Fruit fly (Drosophila melanogaster) whole organism, embryonic: ENCODE results near the gene CG13449.
A peak's percentile ranks its signal among the peaks of the same experiment; 100 is the strongest.

Experiments
- Adf1 ChIP-seq: fragments of 200-800 bp; sonication (Bioruptor generic); IDR thresholded peaks from 2 replicates; pipeline ENCODE4 v1.3.6; 2022; ENCODE audit warnings: missing biosample characterization, missing genetic modification characterization
- Awh ChIP-seq: fragments of 200-800 bp; sonication (Bioruptor generic); IDR thresholded peaks from 2 replicates; pipeline ENCODE4, ENCODE4 v1.3.6; 2022; ENCODE audit warnings: missing biosample characterization, missing genetic modification characterization
- Bteb2 ChIP-seq: fragments of 200-800 bp; sonication (Bioruptor generic); optimal IDR thresholded peaks from 2 replicates; lab custom pipeline; 2016; ENCODE audit warnings: missing biosample characterization, missing genetic modification characterization
- CG10431 ChIP-seq: fragments of 200-800 bp; sonication (Bioruptor generic); optimal IDR thresholded peaks from 3 replicates; lab custom pipeline; 2018; ENCODE audit warnings: missing biosample characterization, mild to moderate bottlenecking, missing genetic modification characterization
- CG15073 ChIP-seq: fragments of 200-800 bp; sonication (Bioruptor generic); optimal IDR thresholded peaks from 2 replicates; lab custom pipeline; 2016; ENCODE audit warnings: missing biosample characterization, missing genetic modification characterization
- CG15479 ChIP-seq: fragments of 200-800 bp; sonication (Bioruptor generic); optimal IDR thresholded peaks from 3 replicates; lab custom pipeline; 2019; ENCODE audit warnings: missing biosample characterization, mild to moderate bottlenecking, missing genetic modification characterization, moderate library complexity
- CG16813 ChIP-seq: fragments of 200-800 bp; sonication (Bioruptor generic); IDR thresholded peaks from 3 replicates; pipeline ENCODE4 v1.3.6; 2022; ENCODE audit warnings: missing biosample characterization, missing genetic modification characterization; ENCODE audit not compliant: partially characterized antibody
- CG17361 ChIP-seq: fragments of 200-800 bp; sonication (Bioruptor generic); IDR thresholded peaks from 3 replicates; pipeline ENCODE4 v1.3.6; 2022; ENCODE audit warnings: missing biosample characterization, missing genetic modification characterization
- CG17568 ChIP-seq: fragments of 200-800 bp; sonication (Bioruptor generic); optimal IDR thresholded peaks from 2 replicates; lab custom pipeline; 2018; ENCODE audit warnings: missing biosample characterization, mild to moderate bottlenecking, missing genetic modification characterization, moderate library complexity
- CG1832 ChIP-seq: fragments of 200-800 bp; sonication (Bioruptor generic); optimal IDR thresholded peaks from 2 replicates; lab custom pipeline; 2017; ENCODE audit warnings: missing biosample characterization, mild to moderate bottlenecking, missing genetic modification characterization, inconsistent platforms
- CG18599 ChIP-seq: fragments of 200-800 bp; sonication (Bioruptor generic); optimal IDR thresholded peaks from 3 replicates; lab custom pipeline; 2017; ENCODE audit warnings: missing biosample characterization, missing genetic modification characterization, mild to moderate bottlenecking, moderate library complexity, missing genetic modification reagents
- CG31365 ChIP-seq: fragments of 200-800 bp; sonication (Bioruptor generic); optimal IDR thresholded peaks from 2 replicates; lab custom pipeline; 2018; ENCODE audit warnings: missing biosample characterization, mild to moderate bottlenecking, missing genetic modification characterization
- CG33557 ChIP-seq: fragments of 200-800 bp; sonication (Bioruptor generic); optimal IDR thresholded peaks from 2 replicates; lab custom pipeline; 2019; ENCODE audit warnings: missing biosample characterization, mild to moderate bottlenecking, missing genetic modification characterization, moderate library complexity
- CG5180 ChIP-seq: fragments of 200-800 bp; sonication (Bioruptor generic); optimal IDR thresholded peaks from 3 replicates; lab custom pipeline; 2017; ENCODE audit warnings: missing biosample characterization, missing genetic modification characterization, mild to moderate bottlenecking, moderate library complexity, missing genetic modification reagents
- CG6689 ChIP-seq: fragments of 200-800 bp; sonication (Bioruptor generic); IDR thresholded peaks from 2 replicates; pipeline ENCODE4 v1.3.6; 2022; ENCODE audit warnings: missing biosample characterization, missing genetic modification characterization
- CG6765 ChIP-seq: fragments of 200-800 bp; sonication (Bioruptor generic); optimal IDR thresholded peaks from 3 replicates; lab custom pipeline; 2017; ENCODE audit warnings: missing biosample characterization, mild to moderate bottlenecking, missing genetic modification characterization
- E2f1 ChIP-seq: fragments of 200-800 bp; sonication (Bioruptor generic); IDR thresholded peaks from 2 replicates; pipeline ENCODE4 v1.3.6; 2022; ENCODE audit warnings: missing biosample characterization, missing genetic modification characterization
- Elba2 ChIP-seq: fragments of 200-800 bp; sonication (Bioruptor generic); optimal IDR thresholded peaks from 3 replicates; lab custom pipeline; 2016; ENCODE audit warnings: missing biosample characterization, missing genetic modification characterization
- Gug ChIP-seq: fragments of 200-800 bp; sonication (Bioruptor generic); IDR thresholded peaks from 4 replicates; pipeline ENCODE4 v1.3.6; 2022; ENCODE audit warnings: missing biosample characterization, missing genetic modification characterization
- HLHmδ ChIP-seq: fragments of 200-800 bp; sonication (Bioruptor generic); optimal IDR thresholded peaks from 2 replicates; lab custom pipeline; 2018; ENCODE audit warnings: missing biosample characterization, mild to moderate bottlenecking, missing genetic modification characterization, moderate library complexity
- Hey ChIP-seq: fragments of 200-800 bp; sonication (Bioruptor generic); optimal IDR thresholded peaks from 3 replicates; lab custom pipeline; 2018; ENCODE audit warnings: missing biosample characterization, mild to moderate bottlenecking, missing genetic modification characterization
- Hsf ChIP-seq: fragments of 200-800 bp; sonication (Bioruptor generic); optimal IDR thresholded peaks from 3 replicates; lab custom pipeline; 2016; ENCODE audit warnings: missing biosample characterization, missing genetic modification characterization
- MESR4 ChIP-seq: fragments of 200-800 bp; sonication (Bioruptor generic); optimal IDR thresholded peaks from 2 replicates; lab custom pipeline; 2018; ENCODE audit warnings: missing biosample characterization, mild to moderate bottlenecking, missing genetic modification characterization, moderate library complexity
- Myb ChIP-seq: fragments of 200-800 bp; sonication (Bioruptor generic); optimal IDR thresholded peaks from 2 replicates; lab custom pipeline; 2016; ENCODE audit warnings: missing biosample characterization, missing genetic modification characterization
- Nf-YC ChIP-seq: fragments of 200-800 bp; optimal IDR thresholded peaks from 3 replicates; lab custom pipeline; 2019; ENCODE audit warnings: missing biosample characterization, mild to moderate bottlenecking, missing genetic modification characterization, moderate library complexity
- Rx ChIP-seq: fragments of 200-800 bp; sonication (Bioruptor generic); IDR thresholded peaks from 2 replicates; pipeline ENCODE4 v1.3.6; 2022; ENCODE audit warnings: missing biosample characterization, missing genetic modification characterization
- Taf1 ChIP-seq: fragments of 200-800 bp; sonication (Bioruptor generic); IDR thresholded peaks from 2 replicates; pipeline ENCODE4 v1.3.6; 2022; ENCODE audit warnings: missing biosample characterization, missing genetic modification characterization
- YL-1 ChIP-seq: fragments of 200-800 bp; sonication (Bioruptor generic); optimal IDR thresholded peaks from 3 replicates; lab custom pipeline; 2017; ENCODE audit warnings: missing biosample characterization, mild to moderate bottlenecking, missing genetic modification characterization
- aop ChIP-seq: fragments of 200-800 bp; sonication (Bioruptor generic); IDR thresholded peaks from 2 replicates; pipeline ENCODE4 v1.3.6; 2022; ENCODE audit warnings: missing biosample characterization, missing genetic modification characterization
- ash1 ChIP-seq: fragments of 200-800 bp; sonication (Bioruptor generic); optimal IDR thresholded peaks from 2 replicates; lab custom pipeline; 2018; ENCODE audit warnings: missing biosample characterization, mild to moderate bottlenecking, missing genetic modification characterization
- br ChIP-seq: fragments of >200 bp; optimal IDR thresholded peaks from 2 replicates; lab custom pipeline; 2017
- bsh ChIP-seq, 2 experiments: fragments of 200-800 bp; sonication (Bioruptor generic); optimal IDR thresholded peaks; 2 replicates each; lab custom pipeline; 2017 to 2018; ENCODE audit warnings: mild to moderate bottlenecking in 2 of 2, missing biosample characterization in 2 of 2, missing genetic modification characterization in 2 of 2, moderate library complexity in 1 of 2
- cad ChIP-seq: fragments of >200 bp; optimal IDR thresholded peaks from 2 replicates; lab custom pipeline; 2017; ENCODE audit warnings: missing biosample characterization, missing genetic modification characterization
- danr ChIP-seq: fragments of 200-800 bp; sonication (Bioruptor generic); IDR thresholded peaks from 2 replicates; pipeline ENCODE4 v1.3.6; 2022; ENCODE audit warnings: missing biosample characterization, missing genetic modification characterization
- disco-r ChIP-seq: fragments of 200-800 bp; sonication (Bioruptor generic); optimal IDR thresholded peaks from 2 replicates; lab custom pipeline; 2016; ENCODE audit warnings: missing biosample characterization, missing genetic modification characterization
- dysf ChIP-seq: fragments of 200-800 bp; sonication (Bioruptor generic); IDR thresholded peaks from 3 replicates; pipeline ENCODE4 v1.3.6; 2022; ENCODE audit warnings: missing biosample characterization, missing genetic modification characterization
- gfzf ChIP-seq: fragments of 200-800 bp; sonication (Bioruptor generic); optimal IDR thresholded peaks from 2 replicates; lab custom pipeline; 2016; ENCODE audit warnings: missing biosample characterization, mild to moderate bottlenecking, missing genetic modification characterization, moderate library complexity
- gro ChIP-seq: fragments of 200-800 bp; sonication (Bioruptor generic); optimal IDR thresholded peaks from 2 replicates; lab custom pipeline; 2016; ENCODE audit warnings: missing biosample characterization, missing genetic modification characterization
- ham ChIP-seq: fragments of 200-800 bp; sonication (Bioruptor generic); IDR thresholded peaks from 2 replicates; pipeline ENCODE4 v1.3.6; 2022; ENCODE audit warnings: missing biosample characterization, missing genetic modification characterization
- hbn ChIP-seq: fragments of 200-800 bp; sonication (Bioruptor generic); IDR thresholded peaks from 2 replicates; pipeline ENCODE4 v1.3.6; 2022; ENCODE audit warnings: missing biosample characterization, missing genetic modification characterization; ENCODE audit not compliant: partially characterized antibody
- hth ChIP-seq: fragments of >200 bp; optimal IDR thresholded peaks from 2 replicates; lab custom pipeline; 2017; ENCODE audit warnings: inconsistent platforms
- ind ChIP-seq: fragments of 200-800 bp; sonication (Bioruptor generic); optimal IDR thresholded peaks from 3 replicates; lab custom pipeline; 2016; ENCODE audit warnings: missing biosample characterization, missing genetic modification characterization
- jigr1 ChIP-seq: fragments of 200-800 bp; sonication (Bioruptor generic); IDR thresholded peaks from 3 replicates; pipeline ENCODE4 v1.3.6; 2022; ENCODE audit warnings: missing biosample characterization, missing genetic modification characterization
- jumu ChIP-seq: fragments of 200-800 bp; sonication (Bioruptor generic); optimal IDR thresholded peaks from 3 replicates; lab custom pipeline; 2016; ENCODE audit warnings: missing biosample characterization, missing genetic modification characterization
- kni ChIP-seq: fragments of 200-800 bp; sonication (Bioruptor generic); optimal IDR thresholded peaks from 3 replicates; lab custom pipeline; 2017; ENCODE audit warnings: mild to moderate bottlenecking, missing biosample characterization, missing genetic modification reagents, missing genetic modification characterization
- mld ChIP-seq: fragments of 200-800 bp; sonication (Bioruptor generic); IDR thresholded peaks from 3 replicates; pipeline ENCODE4 v1.3.6; 2022; ENCODE audit warnings: missing biosample characterization, missing genetic modification characterization; ENCODE audit not compliant: partially characterized antibody
- nmo ChIP-seq: fragments of 200-800 bp; sonication (Bioruptor generic); optimal IDR thresholded peaks from 2 replicates; lab custom pipeline; 2018; ENCODE audit warnings: missing biosample characterization, mild to moderate bottlenecking, missing genetic modification characterization, moderate library complexity
- stwl ChIP-seq: fragments of 200-800 bp; sonication (Bioruptor generic); optimal IDR thresholded peaks from 3 replicates; lab custom pipeline; 2018; ENCODE audit warnings: missing biosample characterization, mild to moderate bottlenecking, missing genetic modification characterization, moderate library complexity
- tio ChIP-seq: fragments of 200-800 bp; sonication (Bioruptor generic); optimal IDR thresholded peaks from 2 replicates; lab custom pipeline; 2017; ENCODE audit warnings: missing biosample characterization, missing genetic modification characterization, inconsistent platforms
- zf30C ChIP-seq: fragments of 200-800 bp; sonication (Bioruptor generic); optimal IDR thresholded peaks from 3 replicates; lab custom pipeline; 2018; ENCODE audit warnings: missing biosample characterization, mild to moderate bottlenecking, missing genetic modification characterization
- zfh2 ChIP-seq: fragments of 200-800 bp; sonication (Bioruptor generic); optimal IDR thresholded peaks from 2 replicates; lab custom pipeline; 2016; ENCODE audit warnings: missing biosample characterization, missing genetic modification characterization

CG13449 gene

DNA sequence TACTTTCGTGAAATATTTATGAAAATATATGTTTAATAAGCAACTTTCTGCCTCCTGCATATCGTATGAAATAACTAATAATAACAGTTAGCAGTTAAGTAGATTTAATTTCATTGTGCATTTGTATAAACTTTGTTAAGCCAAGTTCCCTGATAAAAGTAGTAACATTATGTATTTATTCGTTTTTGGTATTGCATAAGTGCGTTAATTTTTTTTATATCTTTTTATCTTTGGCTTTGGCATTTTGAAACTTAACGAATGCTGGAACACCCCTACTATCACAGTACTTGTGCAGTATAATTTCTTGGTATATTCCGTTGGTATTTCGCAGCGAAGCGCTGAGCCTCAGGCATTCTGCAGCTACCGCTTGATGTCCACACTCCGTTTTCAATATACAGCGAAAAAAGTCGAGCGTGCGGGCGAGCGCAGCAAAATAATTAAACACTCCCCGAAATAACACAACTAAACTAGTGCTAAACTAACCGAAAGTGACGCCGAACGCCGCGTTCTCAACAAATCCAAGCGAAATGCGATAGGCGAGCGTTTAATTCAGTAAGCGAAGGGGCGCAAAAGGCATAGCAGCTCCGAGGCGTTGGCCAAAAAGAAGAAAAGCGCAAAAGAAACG lies 24.0 kb downstream of the CG13449 start, which contains the start of gene RhoGAP71E (continued):
- no peak for TF ChIP-seq CG15479 (GFP tag; lab: Kevin White, UChicago)
- no peak for TF ChIP-seq danr (GFP tag; lab: Robert Waterston, UW)
- peak; percentile 89 for TF ChIP-seq gfzf (GFP tag; lab: Kevin White, UChicago)
- TF ChIP-seq zf30C (GFP tag; lab: Kevin White, UChicago), result no peak
- TF ChIP-seq bsh (GFP tag; optimal IDR thresholded peaks at IDR 0.05; lab: Kevin White, UChicago), result peak; percentile 13 to 35
- TF ChIP-seq aop, result no peak
- no peak for TF ChIP-seq Elba2
- TF ChIP-seq jumu (GFP tag; lab: Kevin White, UChicago), result no peak
- TF ChIP-seq Hsf (GFP tag; lab: Kevin White, UChicago), result peak; percentile 2
- TF ChIP-seq ash1 (GFP tag; lab: Kevin White, UChicago), result peak; percentile 28
- TF ChIP-seq Rx (GFP tag; lab: Robert Waterston, UW), result 0 out of 2 replicates have a peak, but pooled peaks have one; percentile 24
- peak; percentile 8 for TF ChIP-seq Bteb2 (GFP tag; lab: Kevin White, UChicago)
- peak; percentile 50 for TF ChIP-seq YL-1 (GFP tag; lab: Kevin White, UChicago)
- no peak for TF ChIP-seq Hey
- TF ChIP-seq CG6765 (GFP tag; lab: Kevin White, UChicago), result peak; percentile 10
- no peak for TF ChIP-seq CG10431 (GFP tag; lab: Kevin White, UChicago)
- TF ChIP-seq Nf-YC (tag; lab: Kevin White, UChicago), result peak; percentile 57
- no peak for TF ChIP-seq ham (GFP tag; lab: Robert Waterston, UW)
- peak; percentile 52 for TF ChIP-seq CG31365 (tag; lab: Kevin White, UChicago)
- no peak for TF ChIP-seq CG1832 (GFP tag; lab: Kevin White, UChicago)
- peak; percentile 62 for TF ChIP-seq Awh (GFP tag; lab: Robert Waterston, UW)
- TF ChIP-seq CG15073 (GFP tag; lab: Kevin White, UChicago), result no peak
- TF ChIP-seq Adf1, result no peak
- TF ChIP-seq CG17568 (GFP tag; lab: Kevin White, UChicago), result no peak
- TF ChIP-seq CG18599 (GFP tag; lab: Kevin White, UChicago), result peak; percentile 73
- TF ChIP-seq ind, result no peak
- no peak for TF ChIP-seq cad
- no peak for TF ChIP-seq hbn (GFP tag; lab: Robert Waterston, UW)
- TF ChIP-seq disco-r (GFP tag; lab: Kevin White, UChicago), result no peak
- no peak for TF ChIP-seq tio
- no peak for TF ChIP-seq Taf1
- TF ChIP-seq mld (GFP tag; lab: Robert Waterston, UW), result no peak
- TF ChIP-seq Gug (GFP tag; lab: Robert Waterston, UW), result no peak
- no peak for TF ChIP-seq CG6689 (GFP tag; lab: Robert Waterston, UW)
- no peak for TF ChIP-seq br
- TF ChIP-seq zfh2 (GFP tag; lab: Kevin White, UChicago), result no peak
- no peak for TF ChIP-seq CG33557 (GFP tag; lab: Kevin White, UChicago)
- peak; percentile 93 for TF ChIP-seq MESR4 (GFP tag; lab: Kevin White, UChicago)
- peak; percentile 69; the same call in 2 of the 3 replicates for TF ChIP-seq CG17361 (GFP tag; lab: Robert Waterston, UW)
- no peak for TF ChIP-seq Myb (GFP tag; lab: Kevin White, UChicago)
- TF ChIP-seq stwl, result no peak
- TF ChIP-seq E2f1 (GFP tag; lab: Robert Waterston, UW), result no peak
- TF ChIP-seq kni (GFP tag; lab: Kevin White, UChicago), result no peak
- no peak for TF ChIP-seq CG16813 (GFP tag; lab: Robert Waterston, UW)
- no peak for TF ChIP-seq CG5180 (GFP tag; lab: Kevin White, UChicago)
- TF ChIP-seq gro (GFP tag; lab: Kevin White, UChicago), result peak; percentile 22
- TF ChIP-seq hth, result no peak
- peak; percentile 26 for TF ChIP-seq HLHmδ
- no peak for TF ChIP-seq nmo (GFP tag; lab: Kevin White, UChicago)
- no peak for TF ChIP-seq jigr1
- peak; percentile 25; the same call in 1 of the 3 replicates for TF ChIP-seq dysf (GFP tag; lab: Robert Waterston, UW)
